Fruit fly (Drosophila melanogaster) whole organism, embryonic: Measurements from ENCODE around the gene mbm.

Experiments
- ATbp ChIP-seq: fragments of 200-800 bp; sonication (Bioruptor generic); optimal IDR thresholded peaks from 2 replicates; lab custom pipeline; 2017; ENCODE audit warnings: missing biosample characterization, mild to moderate bottlenecking, missing genetic modification characterization, missing genetic modification reagents
- Aef1 ChIP-seq: fragments of 200-800 bp; sonication (Bioruptor generic); IDR thresholded peaks from 3 replicates; pipeline ENCODE4 v1.3.6; 2022; ENCODE audit warnings: missing biosample characterization, missing genetic modification characterization
- BEAF-32 ChIP-seq: fragments of 200-800 bp; sonication (Bioruptor generic); optimal IDR thresholded peaks from 3 replicates; lab custom pipeline; 2017; ENCODE audit warnings: missing biosample characterization, missing genetic modification characterization, mild to moderate bottlenecking, moderate library complexity, missing genetic modification reagents
- CG11247 ChIP-seq: fragments of 200-800 bp; sonication (Bioruptor generic); IDR thresholded peaks from 2 replicates; pipeline ENCODE4 v1.3.6; 2022; ENCODE audit warnings: missing biosample characterization, missing genetic modification characterization
- CG12071 ChIP-seq: fragments of 200-800 bp; sonication (Bioruptor generic); optimal IDR thresholded peaks from 3 replicates; lab custom pipeline; 2018; ENCODE audit warnings: missing biosample characterization, mild to moderate bottlenecking, missing genetic modification characterization
- CG13296 ChIP-seq: fragments of 200-800 bp; sonication (Bioruptor generic); optimal IDR thresholded peaks from 3 replicates; lab custom pipeline; 2018; ENCODE audit warnings: missing biosample characterization, mild to moderate bottlenecking, missing genetic modification characterization
- CG16813 ChIP-seq: fragments of 200-800 bp; sonication (Bioruptor generic); IDR thresholded peaks from 3 replicates; pipeline ENCODE4 v1.3.6; 2022; ENCODE audit warnings: missing biosample characterization, missing genetic modification characterization; ENCODE audit not compliant: partially characterized antibody
- CG17361 ChIP-seq: fragments of 200-800 bp; sonication (Bioruptor generic); IDR thresholded peaks from 3 replicates; pipeline ENCODE4 v1.3.6; 2022; ENCODE audit warnings: missing biosample characterization, missing genetic modification characterization
- CG18599 ChIP-seq: fragments of 200-800 bp; sonication (Bioruptor generic); optimal IDR thresholded peaks from 3 replicates; lab custom pipeline; 2017; ENCODE audit warnings: missing biosample characterization, missing genetic modification characterization, mild to moderate bottlenecking, moderate library complexity, missing genetic modification reagents
- CG18619 ChIP-seq: fragments of 200-800 bp; sonication (Bioruptor generic); optimal IDR thresholded peaks from 3 replicates; lab custom pipeline; 2017; ENCODE audit warnings: missing biosample characterization, mild to moderate bottlenecking, missing genetic modification characterization
- CG33213 ChIP-seq: fragments of 200-800 bp; sonication (Bioruptor generic); optimal IDR thresholded peaks from 3 replicates; lab custom pipeline; 2016; ENCODE audit warnings: missing biosample characterization, missing genetic modification characterization
- CG34376 ChIP-seq: fragments of 200-800 bp; sonication (Bioruptor generic); optimal IDR thresholded peaks from 2 replicates; lab custom pipeline; 2018; ENCODE audit warnings: missing biosample characterization, mild to moderate bottlenecking, missing genetic modification characterization
- CG4360 ChIP-seq: fragments of 200-800 bp; sonication (Bioruptor generic); IDR thresholded peaks from 2 replicates; pipeline ENCODE4 v1.3.6; 2022; ENCODE audit warnings: missing biosample characterization, missing genetic modification characterization
- CG4730 ChIP-seq: fragments of 200-800 bp; sonication (Bioruptor generic); IDR thresholded peaks from 2 replicates; pipeline ENCODE4 v1.3.6; 2022; ENCODE audit warnings: missing biosample characterization, missing genetic modification characterization
- CG5180 ChIP-seq: fragments of 200-800 bp; sonication (Bioruptor generic); optimal IDR thresholded peaks from 3 replicates; lab custom pipeline; 2017; ENCODE audit warnings: missing biosample characterization, missing genetic modification characterization, mild to moderate bottlenecking, moderate library complexity, missing genetic modification reagents
- CG5245 ChIP-seq: fragments of 200-800 bp; sonication (Bioruptor generic); optimal IDR thresholded peaks from 3 replicates; lab custom pipeline; 2016; ENCODE audit warnings: missing biosample characterization, missing genetic modification characterization
- CG6254 ChIP-seq: fragments of 200-800 bp; sonication (Bioruptor generic); optimal IDR thresholded peaks from 3 replicates; lab custom pipeline; 2017; ENCODE audit warnings: mild to moderate bottlenecking, missing biosample characterization, missing genetic modification reagents, missing genetic modification characterization
- CG7556 ChIP-seq: fragments of 200-800 bp; sonication (Bioruptor generic); optimal IDR thresholded peaks from 2 replicates; lab custom pipeline; 2017; ENCODE audit warnings: missing biosample characterization, mild to moderate bottlenecking, missing genetic modification characterization
- CG7987 ChIP-seq: fragments of 200-800 bp; sonication (Bioruptor generic); optimal IDR thresholded peaks from 2 replicates; lab custom pipeline; 2018; ENCODE audit warnings: missing biosample characterization, mild to moderate bottlenecking, missing genetic modification characterization, moderate library complexity
- CG8944 ChIP-seq: fragments of 200-800 bp; sonication (Bioruptor generic); optimal IDR thresholded peaks from 3 replicates; lab custom pipeline; 2016; ENCODE audit warnings: missing biosample characterization, missing genetic modification characterization
- ERR ChIP-seq: fragments of 200-800 bp; sonication (Bioruptor generic); optimal IDR thresholded peaks from 2 replicates; lab custom pipeline; 2016; ENCODE audit warnings: missing biosample characterization, missing genetic modification characterization
- GATAe ChIP-seq: fragments of 200-800 bp; sonication (Bioruptor generic); conservative IDR thresholded peaks from 2 replicates; pipeline ENCODE4 v1.3.6; 2022; ENCODE audit warnings: missing biosample characterization, missing genetic modification characterization
- Hey ChIP-seq: fragments of 200-800 bp; sonication (Bioruptor generic); optimal IDR thresholded peaks from 3 replicates; lab custom pipeline; 2018; ENCODE audit warnings: missing biosample characterization, mild to moderate bottlenecking, missing genetic modification characterization
- HmgZ ChIP-seq: fragments of 200-800 bp; sonication (Bioruptor generic); optimal IDR thresholded peaks from 2 replicates; lab custom pipeline; 2018; ENCODE audit warnings: missing biosample characterization, mild to moderate bottlenecking, missing genetic modification characterization
- Hmr ChIP-seq: fragments of 200-800 bp; sonication (Bioruptor generic); optimal IDR thresholded peaks from 3 replicates; lab custom pipeline; 2017; ENCODE audit warnings: mild to moderate bottlenecking, missing biosample characterization, missing genetic modification reagents, missing genetic modification characterization
- Lim3 ChIP-seq: fragments of 200-800 bp; sonication (Bioruptor generic); IDR thresholded peaks from 2 replicates; pipeline ENCODE4 v1.3.6; 2022; ENCODE audit warnings: missing biosample characterization, missing genetic modification characterization
- Meics ChIP-seq: fragments of 200-800 bp; sonication (Bioruptor generic); optimal IDR thresholded peaks from 2 replicates; lab custom pipeline; 2017; ENCODE audit warnings: missing biosample characterization, mild to moderate bottlenecking, missing genetic modification characterization
- NfI ChIP-seq: fragments of 200-800 bp; sonication (Bioruptor generic); optimal IDR thresholded peaks from 3 replicates; lab custom pipeline; 2018; ENCODE audit warnings: missing biosample characterization, mild to moderate bottlenecking, missing genetic modification characterization, moderate library complexity
- bbx ChIP-seq: fragments of 200-800 bp; sonication (Bioruptor generic); IDR thresholded peaks from 2 replicates; pipeline ENCODE4 v1.3.6; 2022; ENCODE audit warnings: missing biosample characterization, missing genetic modification characterization; ENCODE audit not compliant: partially characterized antibody
- caup ChIP-seq: fragments of 200-800 bp; sonication (Bioruptor generic); optimal IDR thresholded peaks from 3 replicates; lab custom pipeline; 2017; ENCODE audit warnings: missing biosample characterization, mild to moderate bottlenecking, missing genetic modification characterization, moderate library complexity; ENCODE audit not compliant: severe bottlenecking
- cwo ChIP-seq: fragments of 200-800 bp; sonication (Bioruptor generic); optimal IDR thresholded peaks from 3 replicates; lab custom pipeline; 2017; ENCODE audit warnings: missing biosample characterization, missing genetic modification characterization, mild to moderate bottlenecking, moderate library complexity, missing genetic modification reagents
- danr ChIP-seq: fragments of 200-800 bp; sonication (Bioruptor generic); IDR thresholded peaks from 2 replicates; pipeline ENCODE4 v1.3.6; 2022; ENCODE audit warnings: missing biosample characterization, missing genetic modification characterization
- ewg ChIP-seq: fragments of 200-800 bp; sonication (Bioruptor generic); optimal IDR thresholded peaks from 3 replicates; lab custom pipeline; 2017; ENCODE audit warnings: mild to moderate bottlenecking, missing biosample characterization, missing genetic modification reagents, missing genetic modification characterization
- exex ChIP-seq: fragments of 200-800 bp; sonication (Bioruptor generic); optimal IDR thresholded peaks from 4 replicates; lab custom pipeline; 2018; ENCODE audit warnings: missing biosample characterization, mild to moderate bottlenecking, missing genetic modification characterization, moderate library complexity
- eyg ChIP-seq: fragments of 200-800 bp; sonication (Bioruptor generic); optimal IDR thresholded peaks from 3 replicates; lab custom pipeline; 2016; ENCODE audit warnings: missing biosample characterization, missing genetic modification characterization
- gcm ChIP-seq: fragments of 200-800 bp; sonication (Bioruptor generic); optimal IDR thresholded peaks from 2 replicates; lab custom pipeline; 2019; ENCODE audit warnings: missing biosample characterization, mild to moderate bottlenecking, missing genetic modification characterization, moderate library complexity
- grn ChIP-seq: fragments of 200-800 bp; sonication (Bioruptor generic); optimal IDR thresholded peaks from 3 replicates; lab custom pipeline; 2017; ENCODE audit warnings: missing biosample characterization, missing genetic modification characterization
- gro ChIP-seq: fragments of 200-800 bp; sonication (Bioruptor generic); optimal IDR thresholded peaks from 2 replicates; lab custom pipeline; 2016; ENCODE audit warnings: missing biosample characterization, missing genetic modification characterization
- ind ChIP-seq: fragments of 200-800 bp; sonication (Bioruptor generic); optimal IDR thresholded peaks from 3 replicates; lab custom pipeline; 2016; ENCODE audit warnings: missing biosample characterization, missing genetic modification characterization
- jing ChIP-seq: fragments of 200-800 bp; sonication (Bioruptor generic); optimal IDR thresholded peaks from 2 replicates; lab custom pipeline; 2018; ENCODE audit warnings: missing biosample characterization, mild to moderate bottlenecking, missing genetic modification characterization
- lab ChIP-seq: fragments of 200-800 bp; sonication (Bioruptor generic); optimal IDR thresholded peaks from 3 replicates; lab custom pipeline; 2017; ENCODE audit warnings: missing biosample characterization, missing genetic modification characterization, mild to moderate bottlenecking, moderate library complexity, missing genetic modification reagents
- lmd ChIP-seq: fragments of 200-800 bp; sonication (Bioruptor generic); IDR thresholded peaks from 2 replicates; pipeline ENCODE4 v1.3.6; 2022; ENCODE audit warnings: missing biosample characterization, missing genetic modification characterization
- mirr ChIP-seq: fragments of 200-800 bp; sonication (Bioruptor generic); optimal IDR thresholded peaks from 3 replicates; lab custom pipeline; 2018; ENCODE audit warnings: missing biosample characterization, mild to moderate bottlenecking, missing genetic modification characterization
- mld ChIP-seq: fragments of 200-800 bp; sonication (Bioruptor generic); IDR thresholded peaks from 3 replicates; pipeline ENCODE4 v1.3.6; 2022; ENCODE audit warnings: missing biosample characterization, missing genetic modification characterization; ENCODE audit not compliant: partially characterized antibody
- otp ChIP-seq: fragments of 200-800 bp; sonication (Bioruptor generic); IDR thresholded peaks from 3 replicates; pipeline ENCODE4, ENCODE4 v1.3.6; 2022; ENCODE audit warnings: missing biosample characterization, missing genetic modification characterization
- pfk ChIP-seq: fragments of 200-800 bp; sonication (Bioruptor generic); optimal IDR thresholded peaks from 2 replicates; lab custom pipeline; 2018; ENCODE audit warnings: missing biosample characterization, mild to moderate bottlenecking, missing genetic modification characterization, moderate library complexity
- sob ChIP-seq: fragments of 200-800 bp; sonication (Bioruptor generic); IDR thresholded peaks from 2 replicates; pipeline ENCODE4 v1.3.6; 2022; ENCODE audit warnings: missing biosample characterization, missing genetic modification characterization
- vfl ChIP-seq: fragments of 200-800 bp; sonication (Bioruptor generic); optimal IDR thresholded peaks from 2 replicates; lab custom pipeline; 2016; ENCODE audit warnings: missing biosample characterization, missing genetic modification characterization
- vnd ChIP-seq: fragments of 200-800 bp; sonication (Bioruptor generic); IDR thresholded peaks from 3 replicates; pipeline ENCODE4 v1.3.6; 2022; ENCODE audit warnings: missing biosample characterization, missing genetic modification characterization; ENCODE audit not compliant: partially characterized antibody
- zf30C ChIP-seq: fragments of 200-800 bp; sonication (Bioruptor generic); optimal IDR thresholded peaks from 3 replicates; lab custom pipeline; 2018; ENCODE audit warnings: missing biosample characterization, mild to moderate bottlenecking, missing genetic modification characterization

mbm gene

dm6 chr2L:322915-323314 lies 49.4 kb upstream of the mbm start:
- TF ChIP-seq cwo (peak; percentile 0), CG16813 (GFP tag; lab: Robert Waterston, UW) (no peak), eyg (GFP tag; lab: Kevin White, UChicago) (no peak), CG18619 (GFP tag; lab: Kevin White, UChicago) (no peak), sob (GFP tag; lab: Robert Waterston, UW) (no peak), vnd (GFP tag; lab: Robert Waterston, UW) (no peak), BEAF-32 (no peak), CG5245 (GFP tag; lab: Kevin White, UChicago) (no peak), CG6254 (GFP tag; lab: Kevin White, UChicago) (peak; percentile 29), vfl (GFP tag; lab: Kevin White, UChicago) (no peak), CG12071 (GFP tag; lab: Kevin White, UChicago) (peak; percentile 46), CG7556 (GFP tag; lab: Kevin White, UChicago) (no peak), CG17361 (GFP tag; lab: Robert Waterston, UW) (no peak), ATbp (GFP tag; lab: Kevin White, UChicago) (no peak), otp (no peak), Hmr (GFP tag; lab: Kevin White, UChicago) (no peak), pfk (GFP tag; lab: Kevin White, UChicago) (peak; percentile 16), bbx (GFP tag; lab: Robert Waterston, UW) (no peak), ind (GFP tag; lab: Kevin White, UChicago) (no peak), Meics (GFP tag; lab: Kevin White, UChicago) (no peak), mld (no peak), CG18599 (GFP tag; lab: Kevin White, UChicago) (peak; percentile 39), zf30C (GFP tag; lab: Kevin White, UChicago) (no peak), Hey (peak; percentile 94), GATAe (GFP tag; lab: Robert Waterston, UW) (peak; percentile 55), grn (GFP tag; lab: Kevin White, UChicago) (peak; percentile 87), CG7987 (no peak), Aef1 (GFP tag; lab: Robert Waterston, UW) (no peak), NfI (GFP tag; lab: Kevin White, UChicago) (no peak), CG13296 (peak; percentile 24), gcm (GFP tag; lab: Kevin White, UChicago) (no peak), mirr (GFP tag; lab: Kevin White, UChicago) (peak; percentile 87), ERR (no peak), CG8944 (no peak), lmd (GFP tag; lab: Robert Waterston, UW) (no peak), CG33213 (no peak), danr (GFP tag; lab: Robert Waterston, UW) (no peak), jing (no peak), caup (GFP tag; lab: Kevin White, UChicago) (peak; percentile 4), CG5180 (GFP tag; lab: Kevin White, UChicago) (peak; percentile 14), lab (GFP tag; lab: Kevin White, UChicago) (peak; percentile 28), gro (GFP tag; lab: Kevin White, UChicago) (no peak), HmgZ (tag; lab: Kevin White, UChicago) (peak; percentile 23), CG11247 (no peak), CG4360 (GFP tag; lab: Robert Waterston, UW) (no peak), Lim3 (GFP tag; lab: Robert Waterston, UW) (no peak), exex (tag; lab: Kevin White, UChicago) (peak; percentile 98), CG4730 (GFP tag; lab: Robert Waterston, UW) (no peak), ewg (GFP tag; lab: Kevin White, UChicago) (no peak), CG34376 (GFP tag; lab: Kevin White, UChicago) (peak; percentile 60)
